Fruit fly (Drosophila melanogaster): ENCODE measurements around the gene CG10026.

CG10026 gene

DNA sequence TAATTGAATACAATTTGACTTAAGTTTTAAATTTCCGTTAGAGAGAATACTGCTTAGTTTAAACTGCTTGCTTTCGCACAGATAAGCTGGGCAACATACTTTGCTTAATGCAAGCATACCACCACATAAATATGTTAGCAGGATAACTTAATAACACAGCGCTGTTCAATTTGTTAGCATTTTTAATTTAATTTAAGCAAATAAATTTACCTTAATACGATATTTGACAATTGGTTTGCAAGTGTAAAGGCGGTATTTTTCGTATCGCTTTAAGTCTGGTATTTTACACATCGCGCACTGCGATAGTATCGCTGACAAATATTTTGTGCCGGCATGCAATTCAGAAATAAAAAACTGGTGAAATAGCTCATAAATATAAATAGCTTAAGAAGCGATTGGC is 23.7 kb upstream of the CG10026 start, which contains the start of gene RtcB (continued):
- TF ChIP-seq Stat92E (GFP tag; optimal IDR thresholded peaks at IDR 0.05) (no peak), CG6689 (GFP tag; IDR thresholded peaks at IDR 0.05) (no peak), amos (GFP tag; IDR thresholded peaks at IDR 0.05; ENCODE audit: partially characterized antibody) (peak; percentile 95), vfl (GFP tag; optimal IDR thresholded peaks at IDR 0.05) (no peak), slbo (GFP tag; IDR thresholded peaks at IDR 0.05) (peak; percentile 35; the same call in 1 of the 2 replicates), CG9609 (GFP tag; optimal IDR thresholded peaks at IDR 0.05) (no peak)

DNA sequence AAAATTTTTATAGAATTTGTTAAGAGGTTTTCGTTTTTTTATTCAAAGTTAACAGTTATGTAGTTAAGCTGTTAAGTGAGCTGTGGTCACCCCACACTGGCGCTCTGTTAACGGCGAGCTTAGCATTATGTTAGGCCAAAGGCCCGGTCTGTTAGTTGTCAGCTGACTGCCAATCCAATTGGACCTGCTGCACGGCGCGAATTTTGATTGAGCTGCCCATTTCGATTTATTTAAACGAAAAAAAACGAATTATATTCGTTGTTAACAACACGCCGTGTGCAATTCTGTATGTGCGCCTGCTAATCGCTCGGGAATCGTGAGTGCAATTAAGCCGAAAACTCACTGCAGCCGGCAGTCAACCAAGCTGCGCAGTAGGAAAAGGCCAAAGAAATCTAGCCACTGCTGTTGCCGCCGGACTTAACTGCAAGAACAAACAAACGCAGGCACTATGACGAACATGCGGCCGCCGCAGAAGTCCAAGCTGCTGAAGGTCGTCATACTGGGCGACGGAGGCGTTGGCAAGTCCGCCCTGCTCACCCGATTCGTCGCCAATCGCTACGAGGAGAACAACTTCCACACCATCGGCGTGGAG is 21.5 kb upstream of the CG10026 start, which contains the start of gene Rab9:
Rab9 (plus strand) TSS at position 151 of the 592 bp plus-strand sequence.
- TF ChIP-seq mld (GFP tag; IDR thresholded peaks at IDR 0.05; ENCODE audit: partially characterized antibody) (0 out of 3 replicates have a peak, but pooled peaks have one; percentile 43), crp (GFP tag; optimal IDR thresholded peaks at IDR 0.05) (peak in 1 of 2 experiments; percentile 75), Dp (GFP tag; optimal IDR thresholded peaks at IDR 0.05) (peak; percentile 53), p53 (GFP tag; optimal IDR thresholded peaks at IDR 0.05) (no peak), E2f2 (GFP tag; IDR thresholded peaks at IDR 0.05) (peak; percentile 69), CG13287 (GFP tag; IDR thresholded peaks at IDR 0.05; ENCODE audit: partially characterized antibody) (peak; percentile 26; the same call in 1 of the 2 replicates), pzg (GFP tag; optimal IDR thresholded peaks at IDR 0.05) (peak; percentile 4), CG4617 (GFP tag; optimal IDR thresholded peaks at IDR 0.05; ENCODE audit: borderline replicate concordance) (no peak), chinmo (GFP tag; IDR thresholded peaks at IDR 0.05; ENCODE audit: partially characterized antibody) (peak; percentile 86; the same call in 1 of the 4 replicates), insv (GFP tag; optimal IDR thresholded peaks at IDR 0.05) (peak; percentile 1 to 87), Dll (GFP tag; IDR thresholded peaks at IDR 0.05; ENCODE audit: partially characterized antibody) (0 out of 4 replicates have a peak, but pooled peaks have one; percentile 22), lmd (GFP tag; IDR thresholded peaks at IDR 0.05) (0 out of 2 replicates have a peak, but pooled peaks have one; percentile 7), wdn (GFP tag; IDR thresholded peaks at IDR 0.05) (0 out of 2 replicates have a peak, but pooled peaks have one; percentile 16), Med (GFP tag) (peak; percentile 68), tll (GFP tag; optimal IDR thresholded peaks at IDR 0.05) (no peak), CG8924 (tag; optimal IDR thresholded peaks at IDR 0.05) (no peak)

DNA sequence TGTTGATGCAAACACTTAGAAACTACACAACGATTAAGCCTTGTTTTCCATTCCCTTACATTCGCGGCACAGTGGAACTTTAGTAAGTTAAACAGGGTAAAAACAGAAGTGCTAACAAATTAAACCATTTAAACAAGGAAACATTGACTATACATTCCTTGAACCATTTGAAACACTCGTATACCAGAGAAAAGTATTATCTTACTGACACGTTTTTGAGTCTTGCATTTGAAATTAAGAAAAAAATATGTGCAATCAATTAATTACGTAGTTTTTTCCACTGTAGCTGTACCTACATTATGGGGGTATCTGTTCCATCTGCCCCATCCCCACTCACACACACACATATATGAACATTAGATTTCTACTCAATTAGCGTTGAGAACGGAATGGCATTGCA is 20.8 kb upstream of the CG10026 start:
- peak; percentile 46 for TF ChIP-seq lab (GFP tag; optimal IDR thresholded peaks at IDR 0.05)
- TF ChIP-seq CG31441 (GFP tag; IDR thresholded peaks at IDR 0.05), result 0 out of 2 replicates have a peak, but pooled peaks have one; percentile 14
- TF ChIP-seq grau (tag; optimal IDR thresholded peaks at IDR 0.05), result peak; percentile 63
- TF ChIP-seq Bteb2 (GFP tag; optimal IDR thresholded peaks at IDR 0.05), result no peak
- TF ChIP-seq gcm (GFP tag; optimal IDR thresholded peaks at IDR 0.05), result peak; percentile 70
- TF ChIP-seq Blimp-1 (GFP tag; optimal IDR thresholded peaks at IDR 0.05), result peak; percentile 14
- TF ChIP-seq dmrt99B (tag; optimal IDR thresholded peaks at IDR 0.05), result peak; percentile 18
- TF ChIP-seq ind (GFP tag; optimal IDR thresholded peaks at IDR 0.05), result no peak
- peak; percentile 50 for TF ChIP-seq CG2678 (tag; optimal IDR thresholded peaks at IDR 0.05)
- TF ChIP-seq CG7963 (GFP tag; IDR thresholded peaks at IDR 0.05; ENCODE audit: partially characterized antibody), result no peak
- no peak for TF ChIP-seq insv (GFP tag; optimal IDR thresholded peaks at IDR 0.05)
- TF ChIP-seq fru (optimal IDR thresholded peaks at IDR 0.05), result no peak
- no peak for TF ChIP-seq CG13296 (GFP tag; optimal IDR thresholded peaks at IDR 0.05)
- peak; percentile 16 for TF ChIP-seq dmrt11E (tag; optimal IDR thresholded peaks at IDR 0.05)
- no peak for TF ChIP-seq her (GFP tag; optimal IDR thresholded peaks at IDR 0.05)
- peak; percentile 53 for TF ChIP-seq gem (tag; optimal IDR thresholded peaks at IDR 0.05)
- no peak for TF ChIP-seq Stat92E (GFP tag; optimal IDR thresholded peaks at IDR 0.05)
- no peak for TF ChIP-seq Trl (optimal IDR thresholded peaks at IDR 0.05)
- TF ChIP-seq Trl (GFP tag; optimal IDR thresholded peaks at IDR 0.05), result no peak
- no peak for TF ChIP-seq slbo (GFP tag; IDR thresholded peaks at IDR 0.05)
- TF ChIP-seq CG12659 (GFP tag; optimal IDR thresholded peaks at IDR 0.05), result peak; percentile 6
- TF ChIP-seq org-1 (GFP tag; optimal IDR thresholded peaks at IDR 0.05), result no peak
- no peak for TF ChIP-seq CG1024 (GFP tag; IDR thresholded peaks at IDR 0.05)
- no peak for TF ChIP-seq gcm2 (GFP tag; optimal IDR thresholded peaks at IDR 0.05)
- TF ChIP-seq ERR (GFP tag; optimal IDR thresholded peaks at IDR 0.05), result peak; percentile 0
- TF ChIP-seq Dbx (GFP tag; IDR thresholded peaks at IDR 0.05), result no peak
- no peak for TF ChIP-seq TFAM (GFP tag; optimal IDR thresholded peaks at IDR 0.05)
